Worm (Caenorhabditis elegans): ENCODE measurements around the gene C02F12.8.

C02F12.8 gene

DNA sequence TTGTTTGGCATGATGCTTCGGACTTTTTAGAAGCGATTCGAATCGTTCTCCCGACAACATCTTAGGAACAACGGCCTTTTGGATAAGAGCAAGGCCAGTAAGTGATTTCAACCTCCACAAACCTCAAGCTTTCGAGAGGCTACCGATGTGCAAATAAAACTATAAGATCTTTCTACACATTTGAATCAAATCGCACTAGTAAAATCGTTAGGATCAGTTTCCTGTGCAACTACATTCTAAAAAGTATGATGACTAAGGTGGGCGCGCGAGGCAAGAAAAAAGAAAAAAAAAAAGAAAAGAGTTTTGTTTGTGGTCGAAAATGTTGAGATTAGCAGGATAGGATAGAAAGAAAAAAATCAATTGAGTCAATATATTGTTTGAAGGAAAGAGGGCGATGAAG is 48.2 kb downstream of the C02F12.8 start, which contains the start of gene tmem-24:
TSS of gene tmem-24 (minus strand) at position 101 of the 400 bp plus-strand sequence.
- TF ChIP-seq C34B4.2 (tag; optimal IDR thresholded peaks at IDR 0.05) (no peak), jun-1 (tag; optimal IDR thresholded peaks at IDR 0.05) (no peak), C16A3.4 (tag; optimal IDR thresholded peaks at IDR 0.05) (no peak), nhr-71 (tag; optimal IDR thresholded peaks at IDR 0.05) (no peak), pqm-1 (tag; optimal IDR thresholded peaks at IDR 0.05) (no peak), nhr-85 (tag) (no peak), unc-30 (tag; optimal IDR thresholded peaks at IDR 0.05) (no peak), zip-4 (GFP tag; optimal IDR thresholded peaks at IDR 0.05) (no peak), alr-1 (tag; optimal IDR thresholded peaks at IDR 0.05; ENCODE audit: borderline replicate concordance) (no peak), efl-3 (GFP tag; optimal IDR thresholded peaks at IDR 0.05) (no peak), unc-86 (tag; optimal IDR thresholded peaks at IDR 0.05) (no peak), nhr-11 (tag; optimal IDR thresholded peaks at IDR 0.05) (no peak), aha-1 (tag; optimal IDR thresholded peaks at IDR 0.05) (no peak), unc-62 (GFP tag; optimal IDR thresholded peaks at IDR 0.05) (no peak), vab-15 (tag; optimal IDR thresholded peaks at IDR 0.05) (no peak), tlp-1 (tag; optimal IDR thresholded peaks at IDR 0.05) (no peak), nhr-20 (tag; optimal IDR thresholded peaks at IDR 0.05) (no peak), ceh-90 (tag; optimal IDR thresholded peaks at IDR 0.05) (no peak), lsy-2 (tag; optimal IDR thresholded peaks at IDR 0.05) (no peak), fkh-10 (GFP tag; optimal IDR thresholded peaks at IDR 0.05) (no peak)
